Worm (Caenorhabditis elegans) whole organism, L1 larva: ENCODE measurements around the gene srd-32.

Experiments used
- C04F5.9 ChIP-seq: sonication (generic microtip); optimal IDR thresholded peaks from 2 replicates; lab custom pipeline; 2016; ENCODE audit warnings: missing genetic modification characterization, missing compliant biosample characterization
- Y116A8C.19 ChIP-seq: sonication (generic microtip); optimal IDR thresholded peaks from 2 replicates; lab custom pipeline; 2016; ENCODE audit warnings: missing compliant biosample characterization, missing genetic modification characterization, borderline replicate concordance
- alr-1 ChIP-seq: fragments of 200-800 bp; sonication (Bioruptor generic); optimal IDR thresholded peaks from 2 replicates; lab custom pipeline; 2018; ENCODE audit warnings: borderline replicate concordance, mild to moderate bottlenecking, missing genetic modification characterization, missing compliant biosample characterization
- blmp-1 ChIP-seq: fragments of 150-350 bp; optimal IDR thresholded peaks from 2 replicates; lab custom pipeline; 2014; ENCODE audit warnings: missing biosample characterization, missing genetic modification characterization
- ceh-63 ChIP-seq: fragments of 200-800 bp; sonication (Bioruptor generic); optimal IDR thresholded peaks from 2 replicates; lab custom pipeline; 2018; ENCODE audit warnings: mild to moderate bottlenecking, missing genetic modification characterization, missing compliant biosample characterization
- dpl-1 ChIP-seq, 3 experiments: fragments of 150-350 bp in 2 of 3; sonication (generic microtip) in 1 of 3; optimal IDR thresholded peaks; 2 replicates each; lab custom pipeline; 2014 to 2017; ENCODE audit warnings: missing biosample characterization in 3 of 3, missing genetic modification characterization in 3 of 3, missing genetic modification reagents in 3 of 3
- efl-1 ChIP-seq, 4 experiments: fragments of 150-350 bp; optimal IDR thresholded peaks in 3 of 4; peaks in 1 of 4; 1 replicate in 1 of 4; 2 replicates in 3 of 4; lab custom pipeline; 2014; ENCODE audit warnings: missing biosample characterization in 2 of 4, missing genetic modification characterization in 2 of 4, missing genetic modification reagents in 2 of 4
- efl-3 ChIP-seq: fragments of 200-800 bp; sonication (Bioruptor generic); optimal IDR thresholded peaks from 2 replicates; lab custom pipeline; 2018; ENCODE audit warnings: mild to moderate bottlenecking, missing genetic modification characterization, missing compliant biosample characterization
- elt-2 ChIP-seq: sonication (generic microtip); optimal IDR thresholded peaks from 2 replicates; lab custom pipeline; 2016; ENCODE audit warnings: missing genetic modification characterization, mild to moderate bottlenecking, inconsistent platforms, missing compliant biosample characterization, missing genetic modification reagents
- elt-3 ChIP-seq, 6 experiments: fragments of 150-350 bp in 1 of 6; sonication (generic microtip); optimal IDR thresholded peaks; 2 replicates each; lab custom pipeline; 2017 to 2018; ENCODE audit warnings: missing biosample characterization in 6 of 6, missing genetic modification characterization in 6 of 6, inconsistent platforms in 1 of 6
- fkh-10 ChIP-seq: sonication (generic microtip); optimal IDR thresholded peaks from 2 replicates; lab custom pipeline; 2017; ENCODE audit warnings: missing biosample characterization, missing genetic modification reagents, missing genetic modification characterization
- grh-1 ChIP-seq: fragments of 200-800 bp; sonication (Bioruptor generic); IDR thresholded peaks from 2 replicates; pipeline ENCODE4 v1.3.6; 2022; ENCODE audit warnings: missing genetic modification reagents, missing genetic modification characterization, missing compliant biosample characterization
- hlh-17 ChIP-seq: fragments of 200-800 bp; sonication (Bioruptor generic); optimal IDR thresholded peaks from 2 replicates; lab custom pipeline; 2018; ENCODE audit warnings: missing genetic modification characterization, mild to moderate bottlenecking, missing compliant biosample characterization, moderate library complexity, borderline replicate concordance
- irx-1 ChIP-seq: sonication (generic microtip); optimal IDR thresholded peaks from 2 replicates; lab custom pipeline; 2016; ENCODE audit warnings: missing genetic modification characterization, missing compliant biosample characterization
- isw-1 ChIP-seq: fragments of 200-800 bp; sonication (Bioruptor generic); IDR thresholded peaks from 2 replicates; pipeline ENCODE4 v1.3.6; 2022; ENCODE audit warnings: missing genetic modification characterization, missing compliant biosample characterization
- lin-14 ChIP-seq: fragments of 200-800 bp; sonication (Bioruptor generic); optimal IDR thresholded peaks from 2 replicates; lab custom pipeline; 2018; ENCODE audit warnings: mild to moderate bottlenecking, missing genetic modification characterization, moderate library complexity, missing compliant biosample characterization
- lin-15B ChIP-seq: fragments of 150-350 bp; sonication (generic microtip); optimal IDR thresholded peaks from 3 replicates; lab custom pipeline; 2014; ENCODE audit warnings: missing biosample characterization, missing genetic modification characterization
- lin-35 ChIP-seq, 2 experiments: fragments of 150-350 bp; optimal IDR thresholded peaks; 2 replicates each; lab custom pipeline; 2014; ENCODE audit warnings: missing biosample characterization in 2 of 2, missing genetic modification characterization in 2 of 2, missing genetic modification reagents in 2 of 2
- lsy-2 ChIP-seq, 2 experiments: fragments of 150-350 bp; optimal IDR thresholded peaks; 2 replicates each; lab custom pipeline; 2014; ENCODE audit warnings: missing biosample characterization in 2 of 2, missing genetic modification characterization in 2 of 2
- mab-9 ChIP-seq: fragments of 200-800 bp; sonication (Bioruptor generic); IDR thresholded peaks from 2 replicates; pipeline ENCODE4 v1.3.6; 2022; ENCODE audit warnings: missing genetic modification reagents, missing genetic modification characterization, missing compliant biosample characterization
- mef-2 ChIP-seq: fragments of 150-350 bp; optimal IDR thresholded peaks from 2 replicates; lab custom pipeline; 2014; ENCODE audit warnings: missing biosample characterization, missing genetic modification characterization
- nhr-20 ChIP-seq: sonication (generic microtip); optimal IDR thresholded peaks from 2 replicates; lab custom pipeline; 2016; ENCODE audit warnings: mild to moderate bottlenecking, missing genetic modification characterization, missing compliant biosample characterization
- nhr-28 ChIP-seq: fragments of 150-350 bp; optimal IDR thresholded peaks from 2 replicates; lab custom pipeline; 2014; ENCODE audit warnings: missing biosample characterization, missing genetic modification characterization
- nhr-71 ChIP-seq: sonication (generic microtip); optimal IDR thresholded peaks from 2 replicates; lab custom pipeline; 2016; ENCODE audit warnings: mild to moderate bottlenecking, missing genetic modification characterization, moderate library complexity, missing compliant biosample characterization
- nhr-76 ChIP-seq: sonication (generic microtip); optimal IDR thresholded peaks from 2 replicates; lab custom pipeline; 2017; ENCODE audit warnings: missing biosample characterization, missing genetic modification characterization
- nhr-77 ChIP-seq: fragments of 150-350 bp; optimal IDR thresholded peaks from 2 replicates; lab custom pipeline; 2014; ENCODE audit warnings: missing biosample characterization, missing genetic modification characterization
- nhr-85 ChIP-seq: sonication (generic microtip); peaks from one replicate; lab custom pipeline; 2016; ENCODE audit warnings: missing genetic modification characterization, inconsistent platforms, missing compliant biosample characterization
- nhr-90 ChIP-seq: sonication (generic microtip); optimal IDR thresholded peaks from 2 replicates; lab custom pipeline; 2016; ENCODE audit warnings: mild to moderate bottlenecking, missing genetic modification characterization, missing compliant biosample characterization; ENCODE audit not compliant: poor library complexity
- pqm-1 ChIP-seq: sonication (generic microtip); optimal IDR thresholded peaks from 3 replicates; lab custom pipeline; 2017; ENCODE audit warnings: missing biosample characterization, missing genetic modification characterization
- snu-23 ChIP-seq: sonication (generic microtip); optimal IDR thresholded peaks from 2 replicates; lab custom pipeline; 2016; ENCODE audit warnings: missing genetic modification characterization, missing compliant biosample characterization
- tlp-1 ChIP-seq: fragments of 150-350 bp; optimal IDR thresholded peaks from 2 replicates; lab custom pipeline; 2014; ENCODE audit warnings: missing biosample characterization, missing genetic modification characterization
- unc-62 ChIP-seq: fragments of 150-350 bp; optimal IDR thresholded peaks from 2 replicates; lab custom pipeline; 2014; ENCODE audit warnings: missing biosample characterization, missing genetic modification reagents, missing genetic modification characterization
- unc-98 ChIP-seq: fragments of 200-800 bp; sonication (Bioruptor generic); IDR thresholded peaks from 2 replicates; pipeline ENCODE4 v1.3.6; 2022; ENCODE audit warnings: missing genetic modification characterization, missing compliant biosample characterization
- zag-1 ChIP-seq: fragments of 150-350 bp; optimal IDR thresholded peaks from 2 replicates; lab custom pipeline; 2014; ENCODE audit warnings: missing biosample characterization, missing genetic modification characterization

srd-32 gene

ce11 chrV:4889477-4889876 is 24.0 kb downstream of the srd-32 start, which contains the start of gene ugt-12:
Gene ugt-12, minus strand, starts transcription at chrV:4889629.
- no peak for TF ChIP-seq alr-1 (tag; lab: Kevin White, UChicago)
- TF ChIP-seq elt-3 (tag; optimal IDR thresholded peaks at IDR 0.05; lab: Kevin White, UChicago), result peak in 2 of 6 experiments; percentile 10 to 37
- no peak for TF ChIP-seq dpl-1 (GFP tag; optimal IDR thresholded peaks at IDR 0.05; lab: Kevin White, UChicago)
- TF ChIP-seq mef-2 (tag; lab: Kevin White, UChicago), result no peak
- TF ChIP-seq nhr-71 (tag; lab: Kevin White, UChicago), result peak; percentile 48
- peak in 1 of 2 experiments; percentile 34 for TF ChIP-seq lin-35 (GFP tag; optimal IDR thresholded peaks at IDR 0.05; lab: Kevin White, UChicago)
- TF ChIP-seq lin-14 (GFP tag; lab: Kevin White, UChicago), result peak; percentile 61
- peak; percentile 49 for TF ChIP-seq elt-2 (tag; lab: Kevin White, UChicago)
- TF ChIP-seq snu-23 (GFP tag; lab: Kevin White, UChicago), result peak; percentile 26
- no peak for TF ChIP-seq pqm-1
- no peak for TF ChIP-seq ceh-63 (GFP tag; lab: Kevin White, UChicago)
- no peak for TF ChIP-seq tlp-1
- no peak for TF ChIP-seq hlh-17 (GFP tag; lab: Kevin White, UChicago)
- TF ChIP-seq nhr-20 (tag; lab: Kevin White, UChicago), result peak; percentile 52
- no peak for TF ChIP-seq grh-1 (GFP tag; lab: Robert Waterston, UW)
- TF ChIP-seq isw-1 (GFP tag; lab: Robert Waterston, UW), result no peak
- TF ChIP-seq Y116A8C.19 (tag; lab: Kevin White, UChicago), result no peak
- TF ChIP-seq nhr-85, result peak; percentile 74

ce11 chrV:4889976-4890479 is 24.6 kb downstream of the srd-32 start, which contains the start of gene T19H12.2:
Gene T19H12.2, plus strand, starts transcription at chrV:4890429.
- TF ChIP-seq blmp-1 (tag; lab: Kevin White, UChicago) (peak; percentile 22), nhr-71 (tag; lab: Kevin White, UChicago) (no peak), lsy-2 (tag; optimal IDR thresholded peaks at IDR 0.05; lab: Kevin White, UChicago) (peak in 1 of 2 experiments; percentile 57)

- no peak for TF ChIP-seq efl-1 (optimal IDR thresholded peaks at IDR 0.05; lab: Kevin White, UChicago)
- peak in 1 of 2 experiments; percentile 15 for TF ChIP-seq efl-1 (GFP tag; optimal IDR thresholded peaks at IDR 0.05 in 1 of 2; lab: Kevin White, UChicago)
- no peak for TF ChIP-seq nhr-90
Observed at ce11 chrV:4890781-4891180, 25.3 kb downstream of the srd-32 start.

- TF ChIP-seq fkh-10 (GFP tag; lab: Kevin White, UChicago) (no peak), mab-9 (no peak)
- TF ChIP-seq, all 84 proteins: peak for 0
Observed at ce11 chrV:4891305-4891704, 25.8 kb downstream of the srd-32 start.

ce11 chrV:4894971-4895370 is 29.5 kb downstream of the srd-32 start, which contains the start of gene ugt-11:
Gene ugt-11, minus strand, starts transcription at chrV:4895071.
- no peak for TF ChIP-seq C04F5.9 (tag; lab: Kevin White, UChicago)
- no peak for TF ChIP-seq zag-1
- TF ChIP-seq unc-62 (GFP tag; lab: Kevin White, UChicago), result no peak
- no peak for TF ChIP-seq nhr-85
- no peak for TF ChIP-seq efl-1 (optimal IDR thresholded peaks at IDR 0.05; lab: Kevin White, UChicago)
- no peak for TF ChIP-seq efl-1 (GFP tag; optimal IDR thresholded peaks at IDR 0.05 in 1 of 2; lab: Kevin White, UChicago)
- TF ChIP-seq unc-98 (GFP tag; lab: Robert Waterston, UW), result no peak
- TF ChIP-seq nhr-76 (tag; lab: Kevin White, UChicago), result no peak
- TF ChIP-seq efl-3, result no peak
- TF ChIP-seq irx-1 (tag; lab: Kevin White, UChicago), result no peak
- no peak for TF ChIP-seq nhr-28 (tag; lab: Kevin White, UChicago)
- TF ChIP-seq blmp-1 (tag; lab: Kevin White, UChicago), result no peak
- TF ChIP-seq lsy-2 (tag; optimal IDR thresholded peaks at IDR 0.05; lab: Kevin White, UChicago), result no peak
- no peak for TF ChIP-seq nhr-77
- TF ChIP-seq lin-15B, result no peak
